Worm (Caenorhabditis elegans) whole organism, mixed stage, embryonic: ENCODE results near the gene spp-1.

Experiments
- M03D4.4 ChIP-seq: sonication (generic microtip); optimal IDR thresholded peaks from 2 replicates; lab custom pipeline; 2017; ENCODE audit warnings: mild to moderate bottlenecking, missing genetic modification characterization, missing compliant biosample characterization
- bed-3 ChIP-seq: fragments of 200-800 bp; sonication (Bioruptor generic); optimal IDR thresholded peaks from 3 replicates; lab custom pipeline; 2018; ENCODE audit warnings: mild to moderate bottlenecking, missing genetic modification characterization, moderate library complexity, missing compliant biosample characterization
- blmp-1 ChIP-seq: fragments of 150-350 bp; optimal IDR thresholded peaks from 2 replicates; lab custom pipeline; 2014; ENCODE audit warnings: missing biosample characterization, missing genetic modification characterization
- ceh-39 ChIP-seq: fragments of 150-350 bp; optimal IDR thresholded peaks from 2 replicates; lab custom pipeline; 2014; ENCODE audit warnings: missing biosample characterization, missing genetic modification characterization
- ceh-43 ChIP-seq: fragments of 200-800 bp; sonication (Bioruptor generic); optimal IDR thresholded peaks from 2 replicates; lab custom pipeline; 2018; ENCODE audit warnings: mild to moderate bottlenecking, missing genetic modification characterization, moderate library complexity, missing compliant biosample characterization
- ceh-83 ChIP-seq: fragments of 200-800 bp; sonication (Bioruptor generic); optimal IDR thresholded peaks from 2 replicates; lab custom pipeline; 2018; ENCODE audit warnings: mild to moderate bottlenecking, missing genetic modification characterization, missing compliant biosample characterization
- ces-1 ChIP-seq: fragments of 150-350 bp; optimal IDR thresholded peaks from 2 replicates; lab custom pipeline; 2014; ENCODE audit warnings: missing biosample characterization, missing genetic modification reagents, missing genetic modification characterization
- cnd-1 ChIP-seq: fragments of 200-800 bp; sonication (Bioruptor generic); optimal IDR thresholded peaks from 2 replicates; lab custom pipeline; 2018; ENCODE audit warnings: mild to moderate bottlenecking, missing genetic modification characterization, missing compliant biosample characterization
- drap-1 ChIP-seq: fragments of 200-800 bp; sonication (Bioruptor generic); optimal IDR thresholded peaks from 3 replicates; lab custom pipeline; 2018; ENCODE audit warnings: mild to moderate bottlenecking, missing genetic modification characterization, missing compliant biosample characterization
- elt-1 ChIP-seq: sonication (generic microtip); optimal IDR thresholded peaks from 2 replicates; lab custom pipeline; 2017; ENCODE audit warnings: missing genetic modification characterization, mild to moderate bottlenecking, missing compliant biosample characterization, antibody characterized with exemption, moderate library complexity, borderline replicate concordance; ENCODE audit not compliant: insufficient read depth
- elt-3 ChIP-seq: fragments of 150-350 bp; optimal IDR thresholded peaks from 2 replicates; lab custom pipeline; 2014; ENCODE audit warnings: missing biosample characterization, missing genetic modification characterization
- flh-1 ChIP-seq: fragments of 200-800 bp; sonication (Bioruptor generic); optimal IDR thresholded peaks from 2 replicates; lab custom pipeline; 2018; ENCODE audit warnings: mild to moderate bottlenecking, missing genetic modification characterization, moderate library complexity, missing compliant biosample characterization
- ham-2 ChIP-seq: fragments of 200-800 bp; sonication (Bioruptor generic); optimal IDR thresholded peaks from 2 replicates; lab custom pipeline; 2018; ENCODE audit warnings: mild to moderate bottlenecking, missing genetic modification characterization, missing compliant biosample characterization
- lin-13 ChIP-seq: fragments of 150-350 bp; optimal IDR thresholded peaks from 2 replicates; lab custom pipeline; 2014; ENCODE audit warnings: missing biosample characterization, missing genetic modification characterization
- lin-32 ChIP-seq: fragments of 200-800 bp; sonication (Bioruptor generic); optimal IDR thresholded peaks from 2 replicates; lab custom pipeline; 2018; ENCODE audit warnings: mild to moderate bottlenecking, missing genetic modification characterization, missing compliant biosample characterization
- lsy-2 ChIP-seq: fragments of 150-350 bp; optimal IDR thresholded peaks from 2 replicates; lab custom pipeline; 2014; ENCODE audit warnings: missing biosample characterization, missing genetic modification characterization
- mab-5 ChIP-seq: fragments of 150-350 bp; optimal IDR thresholded peaks from 2 replicates; lab custom pipeline; 2014; ENCODE audit warnings: missing biosample characterization, missing genetic modification characterization
- mep-1 ChIP-seq: fragments of 150-350 bp; optimal IDR thresholded peaks from 2 replicates; lab custom pipeline; 2017; ENCODE audit warnings: missing biosample characterization, missing genetic modification reagents, missing genetic modification characterization, inconsistent platforms
- mls-2 ChIP-seq: sonication (generic microtip); optimal IDR thresholded peaks from 2 replicates; lab custom pipeline; 2016; ENCODE audit warnings: mild to moderate bottlenecking, missing genetic modification characterization, moderate library complexity, missing compliant biosample characterization
- nhr-12 ChIP-seq: fragments of 150-350 bp; optimal IDR thresholded peaks from 2 replicates; lab custom pipeline; 2014; ENCODE audit warnings: missing biosample characterization, missing genetic modification characterization
- nhr-237 ChIP-seq: fragments of 150-350 bp; optimal IDR thresholded peaks from 2 replicates; lab custom pipeline; 2014; ENCODE audit warnings: missing biosample characterization, missing genetic modification characterization
- nhr-28 ChIP-seq: fragments of 150-350 bp; optimal IDR thresholded peaks from 2 replicates; lab custom pipeline; 2014; ENCODE audit warnings: missing biosample characterization, missing genetic modification characterization
- nhr-76 ChIP-seq: sonication (generic microtip); optimal IDR thresholded peaks from 2 replicates; lab custom pipeline; 2017; ENCODE audit warnings: missing biosample characterization, missing genetic modification characterization
- pha-4 ChIP-seq: fragments of 150-350 bp; optimal IDR thresholded peaks from 2 replicates; lab custom pipeline; 2018; ENCODE audit warnings: missing biosample characterization, missing genetic modification reagents, missing genetic modification characterization
- sem-2 ChIP-seq: fragments of 200-800 bp; sonication (Bioruptor generic); optimal IDR thresholded peaks from 2 replicates; lab custom pipeline; 2018; ENCODE audit warnings: mild to moderate bottlenecking, missing genetic modification characterization, missing compliant biosample characterization
- snpc-4 ChIP-seq: fragments of 150-350 bp; optimal IDR thresholded peaks from 2 replicates; lab custom pipeline; 2014; ENCODE audit warnings: missing biosample characterization, missing genetic modification characterization
- sptf-1 ChIP-seq: sonication (generic microtip); optimal IDR thresholded peaks from 2 replicates; lab custom pipeline; 2017; ENCODE audit warnings: mild to moderate bottlenecking, missing genetic modification characterization, moderate library complexity, missing compliant biosample characterization
- unc-120 ChIP-seq: sonication (generic microtip); optimal IDR thresholded peaks from 2 replicates; lab custom pipeline; 2017; ENCODE audit warnings: missing genetic modification characterization, missing compliant biosample characterization; ENCODE audit not compliant: poor library complexity, severe bottlenecking
- unc-39 ChIP-seq: fragments of 150-350 bp; optimal IDR thresholded peaks from 2 replicates; lab custom pipeline; 2014; ENCODE audit warnings: missing biosample characterization, missing genetic modification characterization
- unc-62 ChIP-seq: fragments of 150-350 bp; optimal IDR thresholded peaks from 2 replicates; lab custom pipeline; 2014; ENCODE audit warnings: missing biosample characterization, missing genetic modification reagents, missing genetic modification characterization
- zip-8 ChIP-seq: fragments of 150-350 bp; optimal IDR thresholded peaks from 2 replicates; lab custom pipeline; 2014; ENCODE audit warnings: missing biosample characterization, missing genetic modification characterization

The spp-1 gene

DNA sequence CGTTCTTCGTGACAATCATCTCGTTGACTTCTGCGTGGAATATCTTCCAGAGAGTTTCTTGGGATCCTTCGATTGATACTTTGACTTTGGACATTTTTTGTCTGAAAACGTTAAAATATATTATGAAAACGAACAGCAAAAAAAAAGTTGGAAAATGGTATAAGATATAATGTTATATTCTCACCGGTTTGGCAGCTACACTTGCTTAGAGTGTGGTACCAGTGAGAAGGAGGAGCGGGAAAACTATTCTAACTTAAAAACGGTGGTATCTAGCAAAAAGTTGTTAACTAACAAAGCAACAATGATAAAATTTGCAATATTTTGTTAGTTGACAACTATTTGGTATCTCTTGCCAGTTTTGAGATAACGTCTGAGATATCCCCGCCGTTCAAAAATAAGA lies 13.7 kb downstream of the spp-1 start, which contains the start of gene tbx-9:
tbx-9 (minus strand) TSS at position 101 of the 400 bp plus-strand sequence.
- TF ChIP-seq drap-1 (GFP tag; lab: Kevin White, UChicago) (no peak), pha-4 (tag; lab: Kevin White, UChicago) (no peak), ceh-43 (GFP tag; lab: Kevin White, UChicago) (no peak), mab-5 (tag; lab: Kevin White, UChicago) (no peak), unc-120 (tag; lab: Kevin White, UChicago) (no peak), mls-2 (tag; lab: Kevin White, UChicago) (no peak)

DNA sequence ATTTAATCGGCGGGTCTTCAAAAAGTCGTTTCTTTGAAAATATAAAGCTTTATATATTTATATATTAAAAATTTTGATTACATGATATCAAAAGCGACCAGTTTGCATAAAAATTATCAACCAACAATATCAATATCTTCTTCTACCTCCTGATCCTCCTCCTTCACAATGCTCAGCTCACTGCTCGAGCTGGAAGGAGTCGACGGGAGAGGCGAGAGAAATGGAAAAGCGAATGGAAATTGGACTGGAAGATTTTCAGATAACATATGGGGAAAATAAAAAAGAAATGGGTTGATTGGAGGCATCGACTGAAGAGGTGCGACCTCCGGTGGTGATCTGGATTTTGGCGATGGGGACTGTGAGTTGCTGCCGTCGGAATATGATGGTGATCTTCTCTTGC lies 15.5 kb downstream of the spp-1 start:
- TF ChIP-seq unc-62 (GFP tag; lab: Kevin White, UChicago) (no peak), ceh-83 (GFP tag; lab: Kevin White, UChicago) (no peak), lsy-2 (no peak), lin-32 (GFP tag; lab: Kevin White, UChicago) (no peak), ceh-43 (GFP tag; lab: Kevin White, UChicago) (no peak), mab-5 (tag; lab: Kevin White, UChicago) (no peak), bed-3 (GFP tag; lab: Kevin White, UChicago) (no peak), sem-2 (GFP tag; lab: Kevin White, UChicago) (no peak)

DNA sequence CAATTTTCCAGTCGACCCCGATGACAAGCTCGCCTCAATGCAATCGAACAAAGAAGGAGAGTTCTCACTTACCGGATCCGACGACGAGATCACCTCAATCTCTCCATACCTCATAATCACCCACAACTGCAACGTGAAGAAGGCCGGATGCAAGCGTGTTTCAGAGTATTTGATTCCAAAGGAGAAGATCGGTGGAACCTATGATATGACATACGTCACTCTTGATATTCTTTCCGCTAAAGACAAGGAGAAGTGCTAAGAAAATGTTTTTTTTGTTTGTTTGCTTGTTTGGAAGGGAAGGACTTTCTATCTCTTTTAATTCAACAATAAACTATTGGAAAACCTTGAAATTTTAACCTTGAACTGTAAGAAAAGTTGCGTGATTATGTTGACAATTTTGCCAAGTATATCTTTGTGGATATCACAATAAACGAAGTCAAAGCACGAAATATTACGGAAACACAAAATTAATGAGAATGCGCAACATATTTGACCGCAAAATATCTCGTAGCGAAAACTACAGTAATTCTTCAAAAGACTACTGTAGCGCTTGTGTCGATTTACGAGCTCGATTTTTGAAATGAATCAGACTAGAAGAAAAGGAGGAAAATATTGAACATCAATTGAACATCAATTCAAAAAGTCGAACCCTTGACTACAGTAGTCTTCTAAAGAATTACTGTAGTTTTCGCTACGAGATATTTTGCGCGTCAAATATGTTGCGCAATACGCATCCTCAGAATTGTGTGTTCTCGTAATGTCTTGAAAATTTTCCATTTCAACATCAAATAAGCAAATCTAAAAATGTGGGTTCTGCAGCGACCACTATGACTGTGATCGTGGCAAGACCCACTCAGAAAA lies 16.2 kb downstream of the spp-1 start:
- TF ChIP-seq blmp-1 (no peak), drap-1 (GFP tag; lab: Kevin White, UChicago) (no peak), nhr-28 (tag; lab: Kevin White, UChicago) (no peak), zip-8 (tag; lab: Kevin White, UChicago) (peak; percentile 89), elt-3 (tag; lab: Kevin White, UChicago) (no peak)

DNA sequence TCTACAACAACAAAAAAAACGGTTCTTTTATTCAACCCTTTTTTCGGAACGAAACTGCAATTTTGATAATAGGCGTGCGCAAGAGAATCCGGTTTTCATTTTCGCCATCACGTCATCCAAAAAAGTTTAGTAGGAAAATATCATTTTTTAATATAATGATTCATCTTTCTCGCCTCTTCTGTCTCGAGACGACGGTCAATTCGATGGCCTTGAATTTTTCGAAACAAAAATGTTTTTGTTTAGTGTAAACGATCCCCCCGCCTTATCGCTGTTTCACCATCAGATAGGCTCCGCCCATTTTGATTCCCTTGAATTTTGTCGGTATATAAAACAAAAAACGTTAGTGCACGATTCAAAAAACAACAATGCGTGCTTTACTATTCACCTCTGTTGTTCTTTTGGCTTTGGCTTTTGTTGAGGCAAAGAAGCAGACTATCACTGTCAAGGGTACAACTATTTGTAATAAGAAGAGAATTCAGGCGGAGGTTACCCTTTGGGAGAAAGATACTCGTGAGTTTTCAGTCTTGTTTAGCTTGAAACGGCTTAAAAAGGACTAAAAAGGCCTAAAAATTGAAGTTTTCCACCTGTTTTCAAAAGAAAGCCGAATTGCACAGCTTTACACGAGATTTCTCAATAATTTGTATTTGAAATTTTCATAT lies 17.8 kb downstream of the spp-1 start, which contains the start of gene ttr-15:
ttr-15 (plus strand) TSS at position 340 of the 659 bp plus-strand sequence.
- TF ChIP-seq cnd-1 (tag; lab: Kevin White, UChicago), result no peak
- no peak for TF ChIP-seq ceh-39 (tag; lab: Kevin White, UChicago)
- no peak for TF ChIP-seq lsy-2
- TF ChIP-seq elt-3 (tag; lab: Kevin White, UChicago), result no peak
- no peak for TF ChIP-seq lin-32 (GFP tag; lab: Kevin White, UChicago)
- no peak for TF ChIP-seq nhr-76 (tag; lab: Kevin White, UChicago)
- TF ChIP-seq ham-2, result no peak
- no peak for TF ChIP-seq pha-4 (tag; lab: Kevin White, UChicago)
- TF ChIP-seq snpc-4 (tag; lab: Kevin White, UChicago), result no peak
- no peak for TF ChIP-seq mep-1 (tag; lab: Kevin White, UChicago)
- no peak for TF ChIP-seq ceh-83 (GFP tag; lab: Kevin White, UChicago)
- no peak for TF ChIP-seq nhr-28 (tag; lab: Kevin White, UChicago)
- TF ChIP-seq ces-1 (GFP tag; lab: Kevin White, UChicago), result no peak
- TF ChIP-seq bed-3 (GFP tag; lab: Kevin White, UChicago), result no peak
- TF ChIP-seq sptf-1 (tag; lab: Kevin White, UChicago), result no peak
- no peak for TF ChIP-seq M03D4.4 (tag; lab: Kevin White, UChicago)
- no peak for TF ChIP-seq ceh-43 (GFP tag; lab: Kevin White, UChicago)
- TF ChIP-seq elt-1 (tag; lab: Kevin White, UChicago), result no peak
- no peak for TF ChIP-seq unc-120 (tag; lab: Kevin White, UChicago)

DNA sequence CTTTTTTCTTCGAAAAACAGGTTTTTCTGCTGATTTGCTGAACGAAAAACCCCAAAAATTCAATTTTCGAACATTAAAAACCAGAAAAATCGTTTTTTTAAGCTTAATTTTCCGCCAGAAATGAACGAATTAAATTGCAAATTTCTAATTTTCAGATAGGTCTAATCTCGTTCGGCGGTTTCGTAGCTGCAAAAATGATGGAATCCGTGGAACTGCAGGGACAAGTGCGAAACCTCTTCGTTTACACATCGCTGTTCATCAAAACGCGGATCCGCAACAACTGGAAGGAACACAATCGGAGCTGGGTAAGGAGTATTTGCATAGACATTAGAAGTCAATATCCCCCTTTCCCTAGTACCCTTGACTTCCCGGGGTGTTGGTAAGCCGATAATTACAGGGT lies 19.4 kb downstream of the spp-1 start:
- TF ChIP-seq ceh-83 (GFP tag; lab: Kevin White, UChicago) (no peak), nhr-237 (tag; lab: Kevin White, UChicago) (no peak), pha-4 (tag; lab: Kevin White, UChicago) (no peak), snpc-4 (tag; lab: Kevin White, UChicago) (no peak), lin-32 (GFP tag; lab: Kevin White, UChicago) (no peak), mep-1 (tag; lab: Kevin White, UChicago) (no peak), ceh-39 (tag; lab: Kevin White, UChicago) (no peak), flh-1 (GFP tag; lab: Kevin White, UChicago) (no peak), bed-3 (GFP tag; lab: Kevin White, UChicago) (no peak), sptf-1 (tag; lab: Kevin White, UChicago) (no peak), unc-39 (tag; lab: Kevin White, UChicago) (no peak), M03D4.4 (tag; lab: Kevin White, UChicago) (no peak), nhr-12 (tag; lab: Kevin White, UChicago) (no peak), sem-2 (GFP tag; lab: Kevin White, UChicago) (no peak), unc-62 (GFP tag; lab: Kevin White, UChicago) (no peak), lsy-2 (no peak), ceh-43 (GFP tag; lab: Kevin White, UChicago) (no peak), unc-120 (tag; lab: Kevin White, UChicago) (no peak), lin-13 (no peak), nhr-28 (tag; lab: Kevin White, UChicago) (no peak)
